Fruit fly (Drosophila melanogaster): ENCODE data around the gene Cht6.

Gene Cht6

DNA sequence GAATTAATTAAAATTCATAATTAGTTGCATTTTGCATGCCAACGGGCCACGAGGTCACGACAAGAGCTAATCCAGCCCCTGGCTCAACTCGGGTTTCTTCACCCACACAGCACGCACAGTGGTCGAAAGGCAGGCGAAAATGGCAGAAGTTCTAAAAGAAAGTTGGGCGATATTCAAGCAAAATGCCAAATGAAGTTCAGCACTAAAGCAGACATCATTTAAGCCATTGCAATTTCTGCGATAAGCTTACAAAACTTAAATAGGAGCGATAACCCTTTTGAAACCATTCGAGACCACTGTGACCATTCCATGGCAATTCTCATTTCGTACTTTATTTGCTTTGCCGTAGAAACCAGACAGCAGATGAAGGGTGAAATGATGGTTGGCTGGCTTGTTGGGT lies 50.9 kb downstream of the Cht6 start:
- TF ChIP-seq Dll (optimal IDR thresholded peaks at IDR 0.05), result no peak

DNA sequence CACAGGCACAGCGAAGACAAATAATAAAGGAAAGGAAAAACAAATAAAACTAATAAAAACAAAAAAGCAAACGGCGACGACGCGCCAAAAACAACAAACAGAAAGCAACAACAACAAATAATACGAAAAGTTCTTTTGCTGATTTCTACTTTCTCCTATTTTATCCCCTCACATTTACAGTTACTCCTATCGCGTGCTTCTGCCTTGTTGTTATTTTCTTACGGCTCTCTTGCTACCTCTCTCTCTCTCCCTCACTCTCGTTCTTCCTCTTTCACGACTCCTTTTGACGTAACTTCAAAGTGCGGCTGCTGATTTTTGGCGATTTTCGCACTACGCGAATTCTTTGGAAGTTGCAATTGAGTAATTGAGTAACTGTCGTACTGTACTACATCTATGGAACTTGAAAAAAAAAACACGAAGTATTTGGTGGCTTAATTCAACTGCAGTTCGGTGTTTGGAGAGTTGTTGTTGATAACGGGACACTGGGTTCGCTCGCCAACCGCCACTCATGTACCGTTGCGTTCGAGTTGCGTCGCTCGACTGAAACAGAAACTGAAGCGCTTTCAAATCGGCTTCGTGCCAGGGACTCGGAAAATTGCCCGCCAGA lies 53.8 kb downstream of the Cht6 start, which contains the start of gene CG15312:
TSS of gene CG15312 (minus strand) at position 544 of the 607 bp plus-strand sequence.
- TF ChIP-seq pan (optimal IDR thresholded peaks at IDR 0.05) (no peak), Dll (optimal IDR thresholded peaks at IDR 0.05) (no peak)

DNA sequence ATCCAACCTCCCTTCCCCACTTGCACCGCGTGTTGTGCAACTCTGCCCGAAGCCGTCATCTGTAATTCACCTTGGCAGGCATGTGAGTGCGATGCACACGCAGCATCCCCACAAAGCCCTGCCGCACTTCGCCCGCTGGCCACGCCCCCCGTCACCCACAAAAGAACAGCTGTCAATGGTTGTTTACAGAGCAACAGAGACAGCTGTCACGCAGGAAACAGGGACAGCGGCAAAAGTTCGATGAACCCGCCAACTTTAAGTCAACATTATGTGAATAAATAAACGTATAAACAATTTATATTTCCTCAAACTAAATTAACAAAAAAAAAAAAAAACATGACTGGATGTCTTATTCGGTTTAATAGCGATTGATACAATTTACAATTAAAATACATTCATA lies 54.9 kb downstream of the Cht6 start:
- TF ChIP-seq CG8478 (optimal IDR thresholded peaks at IDR 0.05) (no peak), EcR (GFP tag; optimal IDR thresholded peaks at IDR 0.05) (peak in 1 of 2 experiments; percentile 10), pan (optimal IDR thresholded peaks at IDR 0.05) (no peak)

DNA sequence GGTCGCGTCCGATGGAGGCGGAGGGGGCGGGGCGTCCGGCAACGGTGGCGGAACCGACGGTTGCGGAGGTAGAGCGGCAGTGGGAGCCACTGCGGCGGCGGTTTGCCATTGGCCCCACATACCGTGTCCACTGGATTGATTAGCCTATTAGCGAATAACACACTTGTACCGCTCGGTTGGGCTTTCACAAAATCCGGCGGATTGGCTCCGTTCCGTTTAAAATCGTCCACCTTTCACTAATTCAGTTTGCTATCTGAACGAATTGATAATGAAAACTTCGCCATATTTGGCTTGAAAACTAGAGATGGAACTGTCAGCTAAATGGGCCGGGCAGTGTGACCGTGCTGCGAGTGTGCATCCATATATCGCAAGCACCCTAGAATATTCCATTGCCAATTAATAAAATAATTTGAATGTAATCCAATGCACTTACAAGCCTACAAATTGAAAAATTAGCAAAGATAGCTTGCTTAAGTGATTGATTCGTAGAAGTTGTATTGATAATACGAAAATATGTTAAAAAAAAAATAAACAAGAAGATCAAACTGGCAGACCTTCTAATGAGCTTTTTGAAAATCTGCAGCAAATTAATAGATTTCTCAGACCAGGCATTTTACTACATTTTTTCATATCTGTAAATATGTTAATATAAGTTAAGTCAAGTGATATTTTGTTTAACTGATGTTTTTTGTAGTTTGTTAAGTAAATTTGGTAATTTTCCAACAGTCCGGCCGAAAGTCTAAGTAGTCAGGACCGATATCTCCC lies 65.7 kb downstream of the Cht6 start, which contains the start of gene ZAP3:
TSS of gene ZAP3 (minus strand) at position 308 of the 765 bp plus-strand sequence.
- TF ChIP-seq Dll (optimal IDR thresholded peaks at IDR 0.05) (no peak), usp (GFP tag; optimal IDR thresholded peaks at IDR 0.05) (no peak), pan (optimal IDR thresholded peaks at IDR 0.05) (no peak), psq (optimal IDR thresholded peaks at IDR 0.05) (no peak), EcR (GFP tag; optimal IDR thresholded peaks at IDR 0.05) (no peak), CG8478 (optimal IDR thresholded peaks at IDR 0.05) (no peak)

DNA sequence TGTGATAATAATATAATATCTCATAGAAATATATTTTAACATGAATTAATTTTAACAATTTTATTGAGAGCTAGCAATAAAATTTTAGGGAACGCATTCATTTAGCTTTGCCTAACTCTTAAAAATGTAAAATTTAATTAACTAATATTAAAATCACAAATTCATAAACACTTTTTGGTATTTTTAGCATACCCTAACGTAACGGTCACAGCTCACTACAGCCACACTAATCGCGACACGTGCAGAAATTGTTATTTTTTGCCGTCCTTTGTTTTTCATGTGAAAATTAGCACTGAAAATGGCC lies 66.3 kb downstream of the Cht6 start, which contains the start of gene CG2972:
TSS of gene CG2972 (plus strand) at position 205 of the 304 bp plus-strand sequence.
- TF ChIP-seq usp (GFP tag; optimal IDR thresholded peaks at IDR 0.05), result no peak
- no peak for TF ChIP-seq CG8478 (optimal IDR thresholded peaks at IDR 0.05)
- no peak for TF ChIP-seq EcR (GFP tag; optimal IDR thresholded peaks at IDR 0.05)
- TF ChIP-seq Dll (optimal IDR thresholded peaks at IDR 0.05), result no peak
- no peak for TF ChIP-seq pan (optimal IDR thresholded peaks at IDR 0.05)
- no peak for TF ChIP-seq psq (optimal IDR thresholded peaks at IDR 0.05)

DNA sequence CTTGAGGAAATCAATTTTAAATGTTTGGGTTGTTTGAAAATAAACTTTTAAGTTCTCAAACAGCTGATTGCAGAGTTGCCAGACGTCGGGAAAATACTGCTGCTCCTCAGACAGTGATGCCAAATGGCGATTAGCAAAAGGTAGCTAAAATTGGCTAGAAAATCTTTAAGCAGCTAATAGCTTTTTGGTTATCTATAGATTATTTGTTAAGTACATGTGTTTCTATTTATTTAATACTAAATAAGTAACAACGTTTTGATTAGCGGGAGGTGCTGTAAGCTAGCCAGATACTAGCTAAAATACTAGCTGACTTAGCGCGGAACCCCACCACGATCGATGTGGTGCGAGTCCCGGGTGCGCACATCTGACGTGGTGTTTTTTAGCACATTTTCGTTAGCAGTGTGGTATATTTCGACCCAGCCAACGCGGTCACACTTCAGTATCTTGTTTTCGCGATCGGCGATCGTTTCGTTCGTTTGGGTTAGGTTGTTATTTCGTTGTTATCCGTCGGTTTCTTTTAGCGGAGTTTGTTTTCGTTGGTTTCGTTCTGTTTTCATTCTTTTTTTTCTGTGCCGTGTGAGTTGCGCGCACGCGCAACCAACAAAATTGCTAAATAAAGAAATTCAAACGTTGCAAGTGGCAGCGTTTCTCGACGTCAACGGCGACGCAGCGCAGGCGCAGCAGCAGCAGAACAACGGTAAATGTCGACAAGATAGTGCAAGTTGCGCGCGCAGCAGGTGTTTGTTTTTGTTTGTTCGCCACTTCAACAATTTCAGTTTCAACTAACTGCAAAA lies 69.6 kb downstream of the Cht6 start, which contains the start of the genes Naxe and RhoU:
TSS of gene Naxe (minus strand) at position 77 of the 794 bp plus-strand sequence.
TSS of gene RhoU (plus strand) at position 433 of the 794 bp plus-strand sequence.
- no peak for TF ChIP-seq usp (GFP tag; optimal IDR thresholded peaks at IDR 0.05)
- TF ChIP-seq psq (optimal IDR thresholded peaks at IDR 0.05), result no peak
- TF ChIP-seq pan (optimal IDR thresholded peaks at IDR 0.05), result no peak
- no peak for TF ChIP-seq EcR (GFP tag; optimal IDR thresholded peaks at IDR 0.05)
- no peak for TF ChIP-seq CG8478 (optimal IDR thresholded peaks at IDR 0.05)
- no peak for TF ChIP-seq Dll (optimal IDR thresholded peaks at IDR 0.05)

DNA sequence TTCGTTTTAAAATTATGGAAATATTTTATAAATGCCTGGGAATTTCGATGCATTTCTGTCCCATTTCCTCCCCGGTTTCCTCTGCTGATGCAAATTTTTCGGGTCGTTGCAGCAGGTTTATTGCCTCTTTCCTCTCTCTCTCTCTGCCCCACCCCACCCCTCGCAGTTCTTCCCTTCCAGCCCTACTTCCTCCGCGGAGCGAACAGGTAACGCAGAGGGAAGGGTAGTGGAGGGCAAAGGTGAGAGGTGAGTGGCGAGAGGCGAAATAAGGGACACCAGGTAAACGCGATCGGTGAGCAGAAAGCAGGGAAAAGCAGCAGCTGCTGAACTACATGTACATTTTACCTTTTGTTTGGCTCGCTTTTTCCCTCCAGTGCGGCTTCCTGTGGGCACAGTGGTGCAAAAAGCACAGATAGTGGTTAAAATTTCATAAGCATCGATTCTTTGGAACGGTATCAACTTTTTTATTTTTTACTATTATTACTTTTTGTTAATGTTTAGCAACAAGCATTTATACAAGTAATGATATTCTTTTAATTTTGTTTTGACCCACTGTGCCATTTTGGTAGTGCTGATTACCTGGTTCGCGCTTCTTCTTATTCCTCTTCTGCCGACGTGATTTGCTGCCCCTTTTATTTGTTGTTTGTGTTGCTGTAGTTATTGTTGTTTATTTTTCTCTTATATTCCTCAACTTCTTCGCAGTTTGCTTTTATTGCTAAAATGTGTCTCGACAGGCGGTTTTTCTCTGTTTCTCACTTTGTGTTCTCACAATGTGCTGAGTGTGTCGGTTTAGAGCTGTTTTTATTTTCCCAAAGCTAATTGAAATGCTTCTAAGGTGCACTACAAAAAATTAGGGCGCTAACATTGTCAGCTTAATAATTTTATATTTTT lies 71.6 kb downstream of the Cht6 start:
- TF ChIP-seq psq (optimal IDR thresholded peaks at IDR 0.05), result no peak
- TF ChIP-seq CG8478 (optimal IDR thresholded peaks at IDR 0.05), result no peak
- no peak for TF ChIP-seq pan (optimal IDR thresholded peaks at IDR 0.05)
- no peak for TF ChIP-seq usp (GFP tag; optimal IDR thresholded peaks at IDR 0.05)
- no peak for TF ChIP-seq Dll (optimal IDR thresholded peaks at IDR 0.05)
- TF ChIP-seq EcR (GFP tag; optimal IDR thresholded peaks at IDR 0.05), result no peak

DNA sequence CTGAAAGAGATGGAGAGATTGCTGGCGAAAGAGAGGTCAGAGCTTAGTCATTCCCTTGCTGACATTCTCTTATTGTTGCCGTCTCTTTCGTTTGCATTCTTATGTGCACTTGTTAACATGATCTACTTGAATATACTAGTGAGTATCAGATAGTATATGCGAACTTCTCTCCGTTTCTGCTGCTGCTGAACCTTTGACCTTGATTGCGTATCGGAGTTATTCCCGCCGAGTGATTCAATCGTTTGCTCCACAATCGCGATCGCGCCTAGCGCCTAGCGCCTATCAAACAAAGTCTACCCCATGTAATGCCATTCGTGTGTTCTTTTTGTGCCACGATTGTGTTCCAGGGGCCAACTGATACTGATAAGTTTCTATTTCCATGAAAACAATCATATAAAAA lies 72.5 kb downstream of the Cht6 start:
- TF ChIP-seq pan (optimal IDR thresholded peaks at IDR 0.05) (no peak), Dll (optimal IDR thresholded peaks at IDR 0.05) (no peak), CG8478 (optimal IDR thresholded peaks at IDR 0.05) (no peak), usp (GFP tag; optimal IDR thresholded peaks at IDR 0.05) (no peak), EcR (GFP tag; optimal IDR thresholded peaks at IDR 0.05) (no peak), psq (optimal IDR thresholded peaks at IDR 0.05) (no peak)

DNA sequence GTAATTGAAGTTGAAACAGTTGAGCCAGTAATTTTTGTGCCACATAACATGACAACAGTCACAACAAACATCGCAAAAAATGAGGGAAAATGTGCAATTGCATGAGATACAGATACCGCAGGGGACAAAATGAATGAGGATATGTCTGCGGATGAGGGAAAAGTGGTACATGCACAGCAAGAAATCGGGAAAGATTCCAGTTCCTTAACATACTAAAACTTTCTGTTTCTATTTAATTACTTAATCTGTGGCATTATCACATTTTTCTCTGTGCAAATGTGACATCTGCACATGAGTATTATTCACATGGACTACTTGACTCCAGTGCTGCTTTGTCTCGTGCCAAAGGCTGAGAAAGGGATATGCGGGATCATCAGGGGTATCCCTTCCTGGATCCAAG lies 76.2 kb downstream of the Cht6 start:
- TF ChIP-seq pan (optimal IDR thresholded peaks at IDR 0.05), result no peak
- TF ChIP-seq psq (optimal IDR thresholded peaks at IDR 0.05), result no peak
- no peak for TF ChIP-seq CG8478 (optimal IDR thresholded peaks at IDR 0.05)
- no peak for TF ChIP-seq EcR (GFP tag; optimal IDR thresholded peaks at IDR 0.05)
- no peak for TF ChIP-seq usp (GFP tag; optimal IDR thresholded peaks at IDR 0.05)
- TF ChIP-seq Dll (optimal IDR thresholded peaks at IDR 0.05), result no peak

Data from whole organism.